Worm (Caenorhabditis elegans) whole organism, late embryonic: ENCODE data around the gene F47B7.3.

ENCODE experiments used
- C38D4.7 ChIP-seq: fragments of 200-800 bp; sonication (Bioruptor generic); optimal IDR thresholded peaks from 2 replicates; lab custom pipeline; 2018; ENCODE audit warnings: mild to moderate bottlenecking, missing genetic modification characterization, moderate library complexity, missing compliant biosample characterization
- F13H6.1 ChIP-seq: sonication (generic microtip); optimal IDR thresholded peaks from 2 replicates; lab custom pipeline; 2016; ENCODE audit warnings: missing genetic modification characterization, missing compliant biosample characterization
- K09A11.1 ChIP-seq: sonication (generic microtip); optimal IDR thresholded peaks from 2 replicates; lab custom pipeline; 2017; ENCODE audit warnings: antibody characterized with exemption, mild to moderate bottlenecking, missing genetic modification characterization, missing compliant biosample characterization; ENCODE audit not compliant: insufficient read depth
- ahr-1 ChIP-seq: sonication (generic microtip); optimal IDR thresholded peaks from 2 replicates; lab custom pipeline; 2016; ENCODE audit warnings: missing genetic modification characterization, missing compliant biosample characterization
- ceh-19 ChIP-seq: fragments of 200-800 bp; sonication (Bioruptor generic); optimal IDR thresholded peaks from 2 replicates; lab custom pipeline; 2018; ENCODE audit warnings: mild to moderate bottlenecking, missing genetic modification characterization, missing compliant biosample characterization
- ceh-2 ChIP-seq: sonication (generic microtip); optimal IDR thresholded peaks from 2 replicates; lab custom pipeline; 2016; ENCODE audit warnings: missing genotype, missing genetic modification characterization, missing compliant biosample characterization
- ceh-22 ChIP-seq: sonication (generic microtip); optimal IDR thresholded peaks from 2 replicates; lab custom pipeline; 2017; ENCODE audit warnings: missing biosample characterization, missing genetic modification characterization
- ceh-24 ChIP-seq: sonication (generic microtip); optimal IDR thresholded peaks from 2 replicates; lab custom pipeline; 2016; ENCODE audit warnings: mild to moderate bottlenecking, missing genetic modification characterization, missing compliant biosample characterization
- ceh-30 ChIP-seq: fragments of 150-350 bp; optimal IDR thresholded peaks from 2 replicates; lab custom pipeline; 2014; ENCODE audit warnings: missing biosample characterization, missing genetic modification characterization
- ceh-31 ChIP-seq: sonication (generic microtip); optimal IDR thresholded peaks from 2 replicates; lab custom pipeline; 2016; ENCODE audit warnings: missing genetic modification characterization, missing compliant biosample characterization
- ceh-34 ChIP-seq: sonication (generic microtip); optimal IDR thresholded peaks from 2 replicates; lab custom pipeline; 2016; ENCODE audit warnings: mild to moderate bottlenecking, missing genetic modification characterization, missing compliant biosample characterization
- ceh-45 ChIP-seq: fragments of 200-800 bp; sonication (Bioruptor generic); IDR thresholded peaks from 2 replicates; pipeline ENCODE4 v1.3.6; 2022; ENCODE audit warnings: missing genetic modification reagents, missing genetic modification characterization, missing compliant biosample characterization
- ceh-6 ChIP-seq: fragments of 200-800 bp; sonication (Bioruptor generic); optimal IDR thresholded peaks from 2 replicates; lab custom pipeline; 2018; ENCODE audit warnings: mild to moderate bottlenecking, missing genetic modification characterization, missing compliant biosample characterization
- ceh-9 ChIP-seq: sonication (generic microtip); optimal IDR thresholded peaks from 2 replicates; lab custom pipeline; 2016; ENCODE audit warnings: mild to moderate bottlenecking, missing genetic modification characterization, inconsistent platforms, missing compliant biosample characterization
- che-1 ChIP-seq: sonication (generic microtip); optimal IDR thresholded peaks from 2 replicates; lab custom pipeline; 2016; ENCODE audit warnings: mild to moderate bottlenecking, missing genetic modification characterization, missing compliant biosample characterization
- dmd-4 ChIP-seq: sonication (generic microtip); optimal IDR thresholded peaks from 2 replicates; lab custom pipeline; 2016; ENCODE audit warnings: borderline replicate concordance, missing genetic modification characterization, missing compliant biosample characterization
- dve-1 ChIP-seq: sonication (generic microtip); optimal IDR thresholded peaks from 2 replicates; lab custom pipeline; 2017; ENCODE audit warnings: antibody characterized with exemption, mild to moderate bottlenecking, missing genetic modification characterization, missing compliant biosample characterization
- elt-2 ChIP-seq: sonication (generic microtip); optimal IDR thresholded peaks from 2 replicates; lab custom pipeline; 2016; ENCODE audit warnings: missing genetic modification reagents, missing genetic modification characterization, missing compliant biosample characterization
- elt-4 ChIP-seq: sonication (generic microtip); optimal IDR thresholded peaks from 2 replicates; lab custom pipeline; 2016; ENCODE audit warnings: missing genetic modification characterization, missing compliant biosample characterization
- ets-4 ChIP-seq: sonication (generic microtip); optimal IDR thresholded peaks from 2 replicates; lab custom pipeline; 2016; ENCODE audit warnings: missing genetic modification characterization, missing compliant biosample characterization
- eyg-1 ChIP-seq: sonication (generic microtip); optimal IDR thresholded peaks from 2 replicates; lab custom pipeline; 2016; ENCODE audit warnings: missing genotype, missing genetic modification characterization, missing compliant biosample characterization
- fax-1 ChIP-seq: sonication (generic microtip); optimal IDR thresholded peaks from 2 replicates; lab custom pipeline; 2016; ENCODE audit warnings: missing genotype, missing genetic modification characterization, missing compliant biosample characterization
- gmeb-2 ChIP-seq: sonication (generic microtip); optimal IDR thresholded peaks from 2 replicates; lab custom pipeline; 2016; ENCODE audit warnings: missing genetic modification characterization, inconsistent platforms, missing compliant biosample characterization
- hlh-13 ChIP-seq: fragments of 200-800 bp; sonication (Bioruptor generic); optimal IDR thresholded peaks from 2 replicates; lab custom pipeline; 2018; ENCODE audit warnings: mild to moderate bottlenecking, missing genetic modification characterization, missing compliant biosample characterization
- hlh-6 ChIP-seq: sonication (generic microtip); optimal IDR thresholded peaks from 2 replicates; lab custom pipeline; 2016; ENCODE audit warnings: missing genotype, missing genetic modification characterization, missing compliant biosample characterization
- lin-11 ChIP-seq: fragments of 200-800 bp; sonication (Bioruptor generic); optimal IDR thresholded peaks from 2 replicates; lab custom pipeline; 2018; ENCODE audit warnings: mild to moderate bottlenecking, missing genetic modification characterization, missing compliant biosample characterization
- nfya-1 ChIP-seq: sonication (generic microtip); optimal IDR thresholded peaks from 2 replicates; lab custom pipeline; 2017; ENCODE audit warnings: missing genetic modification characterization, mild to moderate bottlenecking, missing compliant biosample characterization, antibody characterized with exemption, moderate library complexity
- nhr-11 ChIP-seq: fragments of 150-350 bp; optimal IDR thresholded peaks from 2 replicates; lab custom pipeline; 2014; ENCODE audit warnings: missing biosample characterization, missing genetic modification characterization
- odd-2 ChIP-seq: sonication (generic microtip); optimal IDR thresholded peaks from 2 replicates; lab custom pipeline; 2017; ENCODE audit warnings: antibody characterized with exemption, mild to moderate bottlenecking, missing genetic modification characterization, missing compliant biosample characterization
- pag-3 ChIP-seq: sonication (generic microtip); optimal IDR thresholded peaks from 2 replicates; lab custom pipeline; 2016; ENCODE audit warnings: missing compliant biosample characterization, missing genetic modification characterization, borderline replicate concordance
- pat-9 ChIP-seq: fragments of 200-800 bp; sonication (Bioruptor generic); optimal IDR thresholded peaks from 2 replicates; lab custom pipeline; 2018; ENCODE audit warnings: mild to moderate bottlenecking, missing genetic modification characterization, moderate library complexity, missing compliant biosample characterization
- pha-2 ChIP-seq: sonication (generic microtip); optimal IDR thresholded peaks from 2 replicates; lab custom pipeline; 2017; ENCODE audit warnings: mild to moderate bottlenecking, missing genetic modification characterization, missing compliant biosample characterization
- ref-2 ChIP-seq: sonication (generic microtip); optimal IDR thresholded peaks from 2 replicates; lab custom pipeline; 2016; ENCODE audit warnings: missing genetic modification characterization, missing compliant biosample characterization
- rnt-1 ChIP-seq: sonication (generic microtip); optimal IDR thresholded peaks from 2 replicates; lab custom pipeline; 2016; ENCODE audit warnings: missing genetic modification characterization, missing compliant biosample characterization
- sox-2 ChIP-seq: fragments of 200-800 bp; sonication (Bioruptor generic); IDR thresholded peaks from 2 replicates; pipeline ENCODE4 v1.3.6; 2022; ENCODE audit warnings: missing genetic modification reagents, missing genetic modification characterization, missing compliant biosample characterization
- tbx-2 ChIP-seq: sonication (generic microtip); optimal IDR thresholded peaks from 2 replicates; lab custom pipeline; 2016; ENCODE audit warnings: missing genetic modification characterization, missing compliant biosample characterization
- tbx-7 ChIP-seq: sonication (generic microtip); optimal IDR thresholded peaks from 2 replicates; lab custom pipeline; 2016; ENCODE audit warnings: missing genotype, missing genetic modification characterization, missing compliant biosample characterization
- unc-3 ChIP-seq, 2 experiments: fragments of 200-800 bp in 1 of 2; sonication (Bioruptor generic) in 1 of 2; sonication (generic microtip) in 1 of 2; conservative IDR thresholded peaks in 1 of 2; optimal IDR thresholded peaks in 1 of 2; 2 replicates each; pipeline versions ENCODE4 v1.3.6 to Lab custom; 2016 to 2022; ENCODE audit warnings: missing compliant biosample characterization in 2 of 2, missing genetic modification characterization in 2 of 2, missing genetic modification reagents in 1 of 2
- unc-42 ChIP-seq: sonication (generic microtip); optimal IDR thresholded peaks from 2 replicates; lab custom pipeline; 2016; ENCODE audit warnings: missing genotype, missing genetic modification characterization, missing compliant biosample characterization
- unc-55 ChIP-seq: sonication (generic microtip); optimal IDR thresholded peaks from 2 replicates; lab custom pipeline; 2017; ENCODE audit warnings: missing biosample characterization, missing genetic modification reagents, missing genetic modification characterization
- unc-86 ChIP-seq: sonication (generic microtip); optimal IDR thresholded peaks from 2 replicates; lab custom pipeline; 2016; ENCODE audit warnings: missing genetic modification characterization, missing compliant biosample characterization
- zip-5 ChIP-seq: sonication (generic microtip); optimal IDR thresholded peaks from 2 replicates; lab custom pipeline; 2016; ENCODE audit warnings: missing genetic modification characterization, missing compliant biosample characterization

Gene F47B7.3

DNA sequence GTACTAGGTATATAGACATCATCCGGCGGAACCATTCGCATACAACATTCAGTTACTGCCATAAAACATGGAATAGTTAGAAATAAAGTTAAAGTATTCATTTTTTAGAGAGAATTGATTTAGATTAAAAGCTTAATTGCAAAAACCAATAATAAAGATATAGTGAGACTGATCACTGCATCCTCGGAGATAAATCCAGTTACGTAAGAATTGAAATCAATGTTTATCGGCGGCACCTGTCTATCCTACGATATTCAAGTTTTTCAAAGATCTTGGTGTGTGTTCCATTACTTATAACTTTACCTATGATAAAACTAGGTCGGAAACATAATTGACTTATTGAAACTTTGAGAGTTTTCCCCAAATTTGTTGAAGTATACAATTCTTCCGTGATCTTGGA, 4.8 kb downstream of the F47B7.3 start, which contains the start of gene T14G12.6:
T14G12.6 (minus strand) TSS at position 101 of the 400 bp plus-strand sequence.
- TF ChIP-seq nhr-11 (tag; lab: Kevin White, UChicago) (no peak), che-1 (tag; lab: Kevin White, UChicago) (no peak), rnt-1 (tag; lab: Kevin White, UChicago) (no peak), odd-2 (tag; lab: Kevin White, UChicago) (no peak), dmd-4 (tag; lab: Kevin White, UChicago) (no peak), ahr-1 (tag; lab: Kevin White, UChicago) (no peak), ceh-6 (GFP tag; lab: Kevin White, UChicago) (no peak), unc-3 (GFP tag; conservative IDR thresholded peaks at IDR 0.05; lab: Robert Waterston, UW) (no peak), unc-3 (tag; optimal IDR thresholded peaks at IDR 0.05; lab: Kevin White, UChicago) (no peak), zip-5 (no peak), ceh-30 (tag; lab: Kevin White, UChicago) (no peak), ceh-9 (tag; lab: Kevin White, UChicago) (no peak), dve-1 (tag; lab: Kevin White, UChicago) (no peak), ceh-24 (no peak), gmeb-2 (tag; lab: Kevin White, UChicago) (no peak), ceh-45 (GFP tag; lab: Robert Waterston, UW) (no peak), ceh-22 (tag; lab: Kevin White, UChicago) (no peak)

ce11 chrX:3758399-3758798, 5.8 kb downstream of the F47B7.3 start, which contains the start of gene T14G12.12:
T14G12.12 (minus strand) TSS chrX:3758499.
- TF ChIP-seq ceh-2 (tag; lab: Kevin White, UChicago) (no peak), ceh-34 (tag; lab: Kevin White, UChicago) (no peak)

- no peak for TF ChIP-seq rnt-1 (tag; lab: Kevin White, UChicago)
- TF ChIP-seq ceh-31 (tag; lab: Kevin White, UChicago): no peak
- TF ChIP-seq tbx-2 (tag; lab: Kevin White, UChicago): no peak
- no peak for TF ChIP-seq hlh-13 (GFP tag; lab: Kevin White, UChicago)
- TF ChIP-seq sox-2 (GFP tag; lab: Robert Waterston, UW): no peak
- no peak for TF ChIP-seq ceh-45 (GFP tag; lab: Robert Waterston, UW)
- no peak for TF ChIP-seq lin-11 (tag; lab: Kevin White, UChicago)
- no peak for TF ChIP-seq unc-55 (GFP tag; lab: Kevin White, UChicago)
- no peak for TF ChIP-seq che-1 (tag; lab: Kevin White, UChicago)
- TF ChIP-seq gmeb-2 (tag; lab: Kevin White, UChicago): no peak
- TF ChIP-seq ets-4: no peak
- no peak for TF ChIP-seq nfya-1 (tag; lab: Kevin White, UChicago)
- no peak for TF ChIP-seq pag-3 (tag; lab: Kevin White, UChicago)
- TF ChIP-seq K09A11.1 (tag; lab: Kevin White, UChicago): no peak
- no peak for TF ChIP-seq ceh-2 (tag; lab: Kevin White, UChicago)
Observed at ce11 chrX:3756238-3756637, 8.0 kb downstream of the F47B7.3 start.

ce11 chrX:3755753-3756152, 8.4 kb downstream of the F47B7.3 start:
- TF ChIP-seq elt-4 (tag; lab: Kevin White, UChicago): no peak
- TF ChIP-seq hlh-6 (tag; lab: Kevin White, UChicago): no peak
- TF ChIP-seq F13H6.1 (tag; lab: Kevin White, UChicago): no peak
- no peak for TF ChIP-seq tbx-2 (tag; lab: Kevin White, UChicago)
- TF ChIP-seq unc-42: no peak
- no peak for TF ChIP-seq ceh-6 (GFP tag; lab: Kevin White, UChicago)
- TF ChIP-seq C38D4.7 (GFP tag; lab: Kevin White, UChicago): no peak
- no peak for TF ChIP-seq pha-2 (tag; lab: Kevin White, UChicago)
- TF ChIP-seq ref-2: no peak
- TF ChIP-seq ceh-22 (tag; lab: Kevin White, UChicago): no peak
- no peak for TF ChIP-seq tbx-7 (tag; lab: Kevin White, UChicago)
- no peak for TF ChIP-seq fax-1
- TF ChIP-seq pat-9: no peak
- no peak for TF ChIP-seq ceh-19 (GFP tag; lab: Kevin White, UChicago)
- no peak for TF ChIP-seq eyg-1 (tag; lab: Kevin White, UChicago)
- no peak for TF ChIP-seq unc-86 (tag; lab: Kevin White, UChicago)
- no peak for TF ChIP-seq elt-2 (tag; lab: Kevin White, UChicago)
